Fruit fly (Drosophila melanogaster): Measurements from ENCODE around the gene CG4367.

dm6 chr3R:20291106-20291505, 13.7 kb downstream of the CG4367 start:
- no peak for TF ChIP-seq Sox15 (GFP tag; optimal IDR thresholded peaks at IDR 0.05)
- TF ChIP-seq CG6854 (GFP tag; optimal IDR thresholded peaks at IDR 0.05), result no peak
- no peak for TF ChIP-seq CG16779 (tag; optimal IDR thresholded peaks at IDR 0.05)
- no peak for TF ChIP-seq OdsH (GFP tag; optimal IDR thresholded peaks at IDR 0.05)
- TF ChIP-seq CG10631 (GFP tag; optimal IDR thresholded peaks at IDR 0.05), result no peak
- TF ChIP-seq eg (GFP tag; IDR thresholded peaks at IDR 0.05), result no peak
- no peak for TF ChIP-seq acj6 (GFP tag; optimal IDR thresholded peaks at IDR 0.05)
- no peak for TF ChIP-seq CG3919 (GFP tag; optimal IDR thresholded peaks at IDR 0.05)
- no peak for TF ChIP-seq Hr39 (GFP tag; optimal IDR thresholded peaks at IDR 0.05)

Measured in whole organism, prepupa.